Fruit fly (Drosophila melanogaster): ENCODE results near the gene CG10177.

DNA sequence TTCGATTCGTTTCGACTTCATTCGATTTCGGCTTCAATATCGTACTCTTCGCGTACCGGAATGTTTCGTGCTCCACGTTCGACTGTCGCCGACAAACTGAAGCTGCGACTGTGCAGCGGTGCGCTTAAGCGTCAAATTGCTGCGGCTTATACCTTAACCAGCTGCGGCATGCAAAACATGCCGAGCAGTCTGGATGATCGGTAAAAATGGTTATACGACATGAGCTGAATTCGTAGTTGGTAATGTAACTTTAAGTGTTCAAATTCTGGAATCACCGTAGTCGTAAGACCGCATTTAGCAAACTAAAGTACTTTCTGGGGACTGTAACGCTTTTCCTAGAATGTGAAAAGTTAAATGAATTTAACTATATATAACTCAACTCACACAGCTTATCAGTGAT lies 9.5 kb upstream of the CG10177 start, which contains the start of gene CG10175:
- TF ChIP-seq D1 (tag; optimal IDR thresholded peaks at IDR 0.05), result no peak
- no peak for TF ChIP-seq CG34367 (tag; optimal IDR thresholded peaks at IDR 0.05)
- TF ChIP-seq CG10348 (GFP tag; IDR thresholded peaks at IDR 0.05), result no peak
- 0 out of 3 replicates have a peak, but pooled peaks have one; percentile 20 for TF ChIP-seq fd96Ca (GFP tag; IDR thresholded peaks at IDR 0.05)
- no peak for TF ChIP-seq EcR (GFP tag; optimal IDR thresholded peaks at IDR 0.05)
- TF ChIP-seq CG12605 (GFP tag; IDR thresholded peaks at IDR 0.05), result no peak
- TF ChIP-seq CG32121 (GFP tag; IDR thresholded peaks at IDR 0.05), result no peak
- TF ChIP-seq CG4496 (GFP tag; IDR thresholded peaks at IDR 0.05), result 0 out of 3 replicates have a peak, but pooled peaks have one; percentile 17
